Worm (Caenorhabditis elegans) whole organism, young adult: ENCODE data around the gene F28A10.7.

Experiments used
- F55B11.4 ChIP-seq: sonication (generic microtip); optimal IDR thresholded peaks from 2 replicates; lab custom pipeline; 2016; ENCODE audit warnings: missing compliant biosample characterization, missing genetic modification characterization, borderline replicate concordance; ENCODE audit not compliant: insufficient read depth
- K12H6.12 ChIP-seq: fragments of 200-800 bp; sonication (Bioruptor generic); optimal IDR thresholded peaks from 2 replicates; lab custom pipeline; 2018; ENCODE audit warnings: mild to moderate bottlenecking, missing genetic modification characterization, missing compliant biosample characterization
- ama-1 ChIP-seq, 3 experiments: fragments of 150-350 bp in 1 of 3; sonication (generic microtip) in 2 of 3; optimal IDR thresholded peaks; 2 replicates each; lab custom pipeline; 2014 to 2018; ENCODE audit warnings: missing biosample characterization in 2 of 3, missing genetic modification characterization in 2 of 3, missing genetic modification reagents in 2 of 3
- lin-35 ChIP-seq, 3 experiments: fragments of 150-350 bp in 2 of 3; sonication (generic microtip) in 1 of 3; optimal IDR thresholded peaks; 2 replicates each; lab custom pipeline; 2014 to 2018; ENCODE audit warnings: missing biosample characterization in 3 of 3, missing genetic modification characterization in 3 of 3, missing genetic modification reagents in 3 of 3
- pha-4 ChIP-seq: fragments of 150-350 bp; sonication (generic microtip); optimal IDR thresholded peaks from 2 replicates; lab custom pipeline; 2014; ENCODE audit warnings: missing biosample characterization, missing genetic modification reagents, missing genetic modification characterization
- somi-1 ChIP-seq: fragments of 200-800 bp; sonication (Bioruptor generic); optimal IDR thresholded peaks from 2 replicates; lab custom pipeline; 2018; ENCODE audit warnings: mild to moderate bottlenecking, missing genetic modification characterization, missing compliant biosample characterization
- unc-62 ChIP-seq: fragments of 150-350 bp; optimal IDR thresholded peaks from 2 replicates; lab custom pipeline; 2014; ENCODE audit warnings: missing biosample characterization, missing genetic modification reagents, missing genetic modification characterization
- ztf-18 ChIP-seq: sonication (generic microtip); optimal IDR thresholded peaks from 2 replicates; lab custom pipeline; 2016; ENCODE audit warnings: missing genotype, mild to moderate bottlenecking, missing genetic modification characterization, missing compliant biosample characterization

ce11 chrII:845618-846017, at the start of gene F28A10.7:
- TF ChIP-seq pha-4 (tag; lab: Kevin White, UChicago) (no peak), ztf-18 (tag; lab: Kevin White, UChicago) (no peak), unc-62 (GFP tag; lab: Kevin White, UChicago) (no peak), K12H6.12 (no peak), F55B11.4 (tag; lab: Kevin White, UChicago) (no peak), lin-35 (GFP tag; optimal IDR thresholded peaks at IDR 0.05; lab: Kevin White, UChicago) (no peak), ama-1 (optimal IDR thresholded peaks at IDR 0.05; lab: Kevin White, UChicago) (no peak), ama-1 (GFP tag; optimal IDR thresholded peaks at IDR 0.05; lab: Kevin White, UChicago) (no peak), somi-1 (GFP tag; lab: Kevin White, UChicago) (no peak)
